Fruit fly (Drosophila melanogaster) whole organism, prepupa: ENCODE results near the gene CG42570.

Source experiments
- CG10669 ChIP-seq: fragments of 200-800 bp; sonication (Bioruptor generic); optimal IDR thresholded peaks from 3 replicates; lab custom pipeline; 2018; ENCODE audit warnings: missing biosample characterization, mild to moderate bottlenecking, missing genetic modification characterization, moderate library complexity
- CG11762 ChIP-seq: fragments of 200-800 bp; sonication (Bioruptor generic); optimal IDR thresholded peaks from 3 replicates; lab custom pipeline; 2016; ENCODE audit warnings: missing biosample characterization, missing genetic modification characterization; ENCODE audit not compliant: insufficient read depth
- CG16779 ChIP-seq: fragments of 200-800 bp; sonication (Bioruptor generic); optimal IDR thresholded peaks from 3 replicates; lab custom pipeline; 2017; ENCODE audit warnings: missing biosample characterization, mild to moderate bottlenecking, missing genetic modification characterization
- CG3032 ChIP-seq: fragments of 200-800 bp; optimal IDR thresholded peaks from 2 replicates; lab custom pipeline; 2019; ENCODE audit warnings: missing biosample characterization, mild to moderate bottlenecking, missing genetic modification characterization, moderate library complexity
- CG32006 ChIP-seq: fragments of 200-800 bp; sonication (Bioruptor generic); optimal IDR thresholded peaks from 3 replicates; lab custom pipeline; 2017; ENCODE audit warnings: missing biosample characterization, mild to moderate bottlenecking, missing genetic modification characterization
- CG34406 ChIP-seq: fragments of 200-800 bp; sonication (Bioruptor generic); optimal IDR thresholded peaks from 3 replicates; lab custom pipeline; 2016; ENCODE audit warnings: missing biosample characterization, missing genetic modification characterization
- CG6163 ChIP-seq: fragments of 200-800 bp; sonication (Bioruptor generic); IDR thresholded peaks from 3 replicates; pipeline ENCODE4 v1.3.6; 2022; ENCODE audit warnings: missing biosample characterization, missing genetic modification characterization
- CG6276 ChIP-seq: fragments of 200-800 bp; sonication (Bioruptor generic); optimal IDR thresholded peaks from 2 replicates; lab custom pipeline; 2017; ENCODE audit warnings: missing biosample characterization, mild to moderate bottlenecking, missing genetic modification characterization
- CG6792 ChIP-seq: fragments of 200-800 bp; sonication (Bioruptor generic); optimal IDR thresholded peaks from 3 replicates; lab custom pipeline; 2016; ENCODE audit warnings: missing biosample characterization, missing genetic modification characterization
- CG8119 ChIP-seq: fragments of 200-800 bp; sonication (Bioruptor generic); IDR thresholded peaks from 3 replicates; pipeline ENCODE4 v1.3.6; 2022; ENCODE audit warnings: missing biosample characterization, missing genetic modification characterization
- CG8632 ChIP-seq: fragments of 200-800 bp; sonication (Bioruptor generic); optimal IDR thresholded peaks from 3 replicates; lab custom pipeline; 2016; ENCODE audit warnings: missing biosample characterization, missing genetic modification characterization
- Eip78C ChIP-seq: fragments of 200-800 bp; sonication (Bioruptor generic); peaks from one replicate; lab custom pipeline; 2016; ENCODE audit warnings: missing biosample characterization, missing genetic modification characterization
- Eip93F ChIP-seq: fragments of 200-800 bp; sonication (Bioruptor generic); optimal IDR thresholded peaks from 2 replicates; lab custom pipeline; 2016; ENCODE audit warnings: missing biosample characterization, mild to moderate bottlenecking, missing genetic modification characterization
- Ets21C ChIP-seq: fragments of 200-800 bp; sonication (Bioruptor generic); optimal IDR thresholded peaks from 3 replicates; lab custom pipeline; 2016; ENCODE audit warnings: missing biosample characterization, missing genetic modification characterization
- Ets96B ChIP-seq: fragments of 200-800 bp; optimal IDR thresholded peaks from 2 replicates; lab custom pipeline; 2019; ENCODE audit warnings: missing biosample characterization, mild to moderate bottlenecking, missing genetic modification characterization, moderate library complexity
- Hr39 ChIP-seq: fragments of 200-800 bp; sonication (Bioruptor generic); optimal IDR thresholded peaks from 2 replicates; lab custom pipeline; 2016; ENCODE audit warnings: missing biosample characterization, missing genetic modification characterization
- Hr4 ChIP-seq: fragments of 200-800 bp; sonication (Bioruptor generic); optimal IDR thresholded peaks from 3 replicates; lab custom pipeline; 2016; ENCODE audit warnings: missing biosample characterization, missing genetic modification characterization
- Met ChIP-seq: fragments of 200-800 bp; sonication (Bioruptor generic); optimal IDR thresholded peaks from 3 replicates; lab custom pipeline; 2016; ENCODE audit warnings: missing biosample characterization, missing genetic modification characterization
- OdsH ChIP-seq: fragments of 200-800 bp; sonication (Bioruptor generic); optimal IDR thresholded peaks from 3 replicates; lab custom pipeline; 2016; ENCODE audit warnings: missing biosample characterization, missing genetic modification characterization
- Sox102F ChIP-seq: fragments of 200-800 bp; sonication (Bioruptor generic); optimal IDR thresholded peaks from 2 replicates; lab custom pipeline; 2016; ENCODE audit warnings: missing biosample characterization, mild to moderate bottlenecking, missing genetic modification characterization
- Sox14 ChIP-seq: fragments of 200-800 bp; sonication (Bioruptor generic); optimal IDR thresholded peaks from 3 replicates; lab custom pipeline; 2016; ENCODE audit warnings: missing biosample characterization, missing genetic modification characterization
- Sox15 ChIP-seq: fragments of 200-800 bp; sonication (Bioruptor generic); optimal IDR thresholded peaks from 3 replicates; lab custom pipeline; 2016; ENCODE audit warnings: missing biosample characterization, missing genetic modification characterization
- acj6 ChIP-seq: fragments of 200-800 bp; sonication (Bioruptor generic); optimal IDR thresholded peaks from 3 replicates; lab custom pipeline; 2016; ENCODE audit warnings: missing biosample characterization, missing genetic modification characterization
- cyc ChIP-seq: fragments of 200-800 bp; sonication (Bioruptor generic); optimal IDR thresholded peaks from 3 replicates; lab custom pipeline; 2016; ENCODE audit warnings: missing biosample characterization, missing genetic modification characterization
- eg ChIP-seq: fragments of 200-800 bp; sonication (Bioruptor generic); IDR thresholded peaks from 3 replicates; pipeline ENCODE4 v1.3.6; 2022; ENCODE audit warnings: missing biosample characterization, missing genetic modification characterization
- fd85E ChIP-seq: fragments of 200-800 bp; sonication (Bioruptor generic); optimal IDR thresholded peaks from 3 replicates; lab custom pipeline; 2016; ENCODE audit warnings: missing biosample characterization, missing genetic modification characterization
- fkh ChIP-seq: fragments of 200-800 bp; sonication (Bioruptor generic); optimal IDR thresholded peaks from 3 replicates; lab custom pipeline; 2017; ENCODE audit warnings: missing biosample characterization, mild to moderate bottlenecking, missing genetic modification characterization, moderate library complexity
- pdm3 ChIP-seq: fragments of 200-800 bp; sonication (Bioruptor generic); optimal IDR thresholded peaks from 3 replicates; lab custom pipeline; 2016; ENCODE audit warnings: missing biosample characterization, missing genetic modification characterization
- salr ChIP-seq, 2 experiments: fragments of 200-800 bp; sonication (Bioruptor generic); optimal IDR thresholded peaks; 3 replicates each; lab custom pipeline; 2016 to 2018; ENCODE audit warnings: missing biosample characterization in 2 of 2, missing genetic modification characterization in 2 of 2, mild to moderate bottlenecking in 1 of 2
- spab ChIP-seq: fragments of 200-800 bp; sonication (Bioruptor generic); optimal IDR thresholded peaks from 2 replicates; lab custom pipeline; 2017; ENCODE audit warnings: missing biosample characterization, mild to moderate bottlenecking, missing genetic modification characterization, missing genetic modification reagents
- svp ChIP-seq: fragments of 200-800 bp; sonication (Bioruptor generic); peaks from one replicate; lab custom pipeline; 2016; ENCODE audit warnings: missing biosample characterization, missing genetic modification characterization
- topi ChIP-seq: fragments of 200-800 bp; sonication (Bioruptor generic); optimal IDR thresholded peaks from 3 replicates; lab custom pipeline; 2016; ENCODE audit warnings: missing biosample characterization, missing genetic modification characterization
- vri ChIP-seq: fragments of 200-800 bp; sonication (Bioruptor generic); optimal IDR thresholded peaks from 3 replicates; lab custom pipeline; 2016; ENCODE audit warnings: missing biosample characterization, mild to moderate bottlenecking, missing genetic modification characterization

Gene CG42570

DNA sequence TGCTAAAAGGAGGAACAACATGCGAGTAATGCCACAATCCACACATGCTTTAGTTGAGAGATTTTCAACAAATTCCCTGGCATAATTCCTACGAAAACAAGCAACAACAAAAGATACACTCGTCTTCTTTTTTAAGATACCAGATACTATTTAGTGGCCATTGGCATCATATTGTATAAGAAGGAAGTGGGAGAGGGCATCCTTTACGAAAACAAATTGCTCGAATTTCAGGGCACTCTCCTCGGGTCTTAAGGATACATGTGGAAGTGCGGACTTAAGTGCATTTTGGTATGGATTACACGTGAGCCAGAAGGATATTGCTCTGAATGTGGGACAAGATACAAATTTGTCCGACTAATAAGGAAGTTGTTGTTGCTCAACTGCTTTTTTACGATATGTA is 7.5 kb upstream of the CG42570 start:
- TF ChIP-seq CG32006 (GFP tag; lab: Kevin White, UChicago) (no peak), Sox102F (GFP tag; lab: Kevin White, UChicago) (no peak), CG3032 (tag; lab: Kevin White, UChicago) (no peak), Eip93F (GFP tag; lab: Kevin White, UChicago) (no peak), CG8632 (GFP tag; lab: Kevin White, UChicago) (no peak), eg (GFP tag; lab: Robert Waterston, UW) (no peak), Hr39 (GFP tag; lab: Kevin White, UChicago) (no peak), Ets96B (no peak), Eip78C (no peak), OdsH (no peak), pdm3 (no peak), Hr4 (no peak), svp (no peak), salr (GFP tag; optimal IDR thresholded peaks at IDR 0.05; lab: Kevin White, UChicago) (no peak), Met (no peak), acj6 (GFP tag; lab: Kevin White, UChicago) (no peak), CG6163 (GFP tag; lab: Robert Waterston, UW) (no peak), Sox15 (GFP tag; lab: Kevin White, UChicago) (no peak), Sox14 (GFP tag; lab: Kevin White, UChicago) (no peak)

dm6 chr3L:15711164-15711563 is 6.5 kb upstream of the CG42570 start:
- TF ChIP-seq Eip78C: no peak
- TF ChIP-seq, all 60 proteins: peak for 0

- TF ChIP-seq spab (GFP tag; lab: Kevin White, UChicago) (no peak), Sox15 (GFP tag; lab: Kevin White, UChicago) (no peak), CG6163 (GFP tag; lab: Robert Waterston, UW) (no peak), CG6276 (GFP tag; lab: Kevin White, UChicago) (no peak), vri (GFP tag; lab: Kevin White, UChicago) (no peak), cyc (no peak), CG34406 (GFP tag; lab: Kevin White, UChicago) (no peak), Ets21C (GFP tag; lab: Kevin White, UChicago) (no peak), CG11762 (GFP tag; lab: Kevin White, UChicago) (no peak), CG10669 (GFP tag; lab: Kevin White, UChicago) (no peak), CG8119 (GFP tag; lab: Robert Waterston, UW) (no peak), eg (GFP tag; lab: Robert Waterston, UW) (no peak), CG16779 (tag; lab: Kevin White, UChicago) (no peak), Sox102F (GFP tag; lab: Kevin White, UChicago) (no peak)
These were observed 5.6 kb upstream of the CG42570 start for dm6 chr3L:15712063-15712462.

- TF ChIP-seq fkh (GFP tag; lab: Kevin White, UChicago) (peak; percentile 93), eg (GFP tag; lab: Robert Waterston, UW) (no peak)
These were observed 3.6 kb upstream of the CG42570 start for dm6 chr3L:15713932-15714492.

DNA sequence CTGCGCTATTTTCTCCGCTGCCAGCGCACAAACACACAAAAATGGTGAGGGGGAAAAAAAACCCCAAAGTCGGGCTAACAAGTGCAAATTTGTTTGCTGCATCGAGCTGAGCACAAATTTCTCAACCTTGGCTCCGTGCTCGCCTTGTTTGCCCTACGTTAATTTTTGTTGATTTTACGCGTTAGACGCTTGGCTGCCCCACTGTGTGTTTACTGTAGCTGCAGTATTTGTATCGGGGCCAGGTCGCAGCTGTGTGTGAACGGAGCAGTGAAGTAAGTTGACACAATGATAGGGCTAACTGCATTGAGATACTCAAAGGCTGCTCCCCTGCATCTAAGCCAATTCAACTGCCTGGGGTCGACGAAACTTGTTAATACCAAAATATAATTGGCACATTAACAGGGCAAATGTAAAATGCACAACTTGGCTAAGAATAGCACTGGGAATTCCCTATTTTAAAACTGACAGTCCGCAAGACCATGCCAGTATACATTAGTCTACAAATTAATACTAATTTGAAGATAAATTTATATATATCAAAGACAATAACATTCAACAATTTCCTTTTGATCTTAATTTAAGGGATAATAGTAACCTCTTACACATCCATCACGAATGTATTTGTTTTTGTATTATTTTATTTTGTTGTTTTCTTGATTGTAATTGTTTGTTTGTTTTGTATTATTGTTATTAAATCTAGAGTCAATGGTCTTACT is 1.7 kb upstream of the CG42570 start, which contains the start of gene CG42571:
CG42571 (plus strand) TSS at position 666 of the 716 bp plus-strand sequence.
- no peak for TF ChIP-seq CG6792
- no peak for TF ChIP-seq topi
- TF ChIP-seq fkh (GFP tag; lab: Kevin White, UChicago): peak; percentile 89
- no peak for TF ChIP-seq Sox15 (GFP tag; lab: Kevin White, UChicago)
- TF ChIP-seq fd85E: no peak
